Fruit fly (Drosophila melanogaster): ENCODE data around the gene Fcp3C.

Fcp3C gene

dm6 chrX:3174881-3175874 lies 904 bp upstream of the Fcp3C start, which contains the start of gene CG3939:
TSS of gene CG3939 (plus strand) at chrX:3175018.
- TF ChIP-seq h (optimal IDR thresholded peaks at IDR 0.05) (no peak), Sin3A (optimal IDR thresholded peaks at IDR 0.05) (no peak), insv (optimal IDR thresholded peaks at IDR 0.05) (no peak), Myc (optimal IDR thresholded peaks at IDR 0.05) (no peak), psq (optimal IDR thresholded peaks at IDR 0.05) (no peak)

dm6 chrX:3173072-3173471 lies 1.2 kb downstream of the Fcp3C start, which contains the start of gene CG18508:
TSS of gene CG18508 (minus strand) at chrX:3173140.
- no peak for TF ChIP-seq Sin3A (optimal IDR thresholded peaks at IDR 0.05)
- TF ChIP-seq insv (optimal IDR thresholded peaks at IDR 0.05): no peak
- TF ChIP-seq ttk (optimal IDR thresholded peaks at IDR 0.05): no peak
- TF ChIP-seq h (optimal IDR thresholded peaks at IDR 0.05): no peak
- TF ChIP-seq Myc (optimal IDR thresholded peaks at IDR 0.05): no peak
- TF ChIP-seq psq (optimal IDR thresholded peaks at IDR 0.05): no peak

- TF ChIP-seq h (optimal IDR thresholded peaks at IDR 0.05) (no peak), Sin3A (optimal IDR thresholded peaks at IDR 0.05) (no peak), insv (optimal IDR thresholded peaks at IDR 0.05) (no peak)
Observed at dm6 chrX:3172217-3172616, 2.1 kb downstream of the Fcp3C start.

- TF ChIP-seq psq (optimal IDR thresholded peaks at IDR 0.05): no peak
- no peak for TF ChIP-seq Myc (optimal IDR thresholded peaks at IDR 0.05)
- no peak for TF ChIP-seq insv (optimal IDR thresholded peaks at IDR 0.05)
- no peak for TF ChIP-seq ttk (optimal IDR thresholded peaks at IDR 0.05)
- TF ChIP-seq Sin3A (optimal IDR thresholded peaks at IDR 0.05): no peak
- no peak for TF ChIP-seq h (optimal IDR thresholded peaks at IDR 0.05)
Observed at dm6 chrX:3162405-3163256, 11.6 kb downstream of the Fcp3C start.

dm6 chrX:3161542-3162377 lies 12.5 kb downstream of the Fcp3C start:
- TF ChIP-seq ttk (optimal IDR thresholded peaks at IDR 0.05) (no peak), psq (optimal IDR thresholded peaks at IDR 0.05) (no peak), insv (optimal IDR thresholded peaks at IDR 0.05) (no peak), Myc (optimal IDR thresholded peaks at IDR 0.05) (no peak), h (optimal IDR thresholded peaks at IDR 0.05) (no peak), Sin3A (optimal IDR thresholded peaks at IDR 0.05) (no peak)

- TF ChIP-seq ttk (optimal IDR thresholded peaks at IDR 0.05) (no peak), h (optimal IDR thresholded peaks at IDR 0.05) (no peak)
Observed at dm6 chrX:3158620-3159019, 15.7 kb downstream of the Fcp3C start.

- TF ChIP-seq Sin3A (optimal IDR thresholded peaks at IDR 0.05) (no peak), insv (optimal IDR thresholded peaks at IDR 0.05) (no peak), Myc (optimal IDR thresholded peaks at IDR 0.05) (no peak), psq (optimal IDR thresholded peaks at IDR 0.05) (no peak), h (optimal IDR thresholded peaks at IDR 0.05) (no peak), ttk (optimal IDR thresholded peaks at IDR 0.05) (no peak)
Observed at dm6 chrX:3157048-3157703, 17.1 kb downstream of the Fcp3C start.

dm6 chrX:3152280-3152679 lies 22.0 kb downstream of the Fcp3C start:
- TF ChIP-seq Sin3A (optimal IDR thresholded peaks at IDR 0.05) (no peak), h (optimal IDR thresholded peaks at IDR 0.05) (no peak), insv (optimal IDR thresholded peaks at IDR 0.05) (no peak), Myc (optimal IDR thresholded peaks at IDR 0.05) (no peak), psq (optimal IDR thresholded peaks at IDR 0.05) (no peak), ttk (optimal IDR thresholded peaks at IDR 0.05) (no peak)

dm6 chrX:3151487-3151818 lies 22.8 kb downstream of the Fcp3C start:
- TF ChIP-seq ttk (optimal IDR thresholded peaks at IDR 0.05): no peak
- TF ChIP-seq psq (optimal IDR thresholded peaks at IDR 0.05): no peak
- TF ChIP-seq Myc (optimal IDR thresholded peaks at IDR 0.05): no peak
- no peak for TF ChIP-seq insv (optimal IDR thresholded peaks at IDR 0.05)
- TF ChIP-seq Sin3A (optimal IDR thresholded peaks at IDR 0.05): no peak
- no peak for TF ChIP-seq h (optimal IDR thresholded peaks at IDR 0.05)

- TF ChIP-seq h (optimal IDR thresholded peaks at IDR 0.05) (no peak), insv (optimal IDR thresholded peaks at IDR 0.05) (no peak), Sin3A (optimal IDR thresholded peaks at IDR 0.05) (no peak), psq (optimal IDR thresholded peaks at IDR 0.05) (no peak), ttk (optimal IDR thresholded peaks at IDR 0.05) (no peak), Myc (optimal IDR thresholded peaks at IDR 0.05) (no peak)
Observed at dm6 chrX:3150655-3151486, 23.4 kb downstream of the Fcp3C start.

Measured in Kc167 (cell line).